Worm (Caenorhabditis elegans) whole organism, L1 larva: ENCODE results near the gene W07G1.7.

Experiments used
- C34B4.2 ChIP-seq: sonication (generic microtip); optimal IDR thresholded peaks from 2 replicates; lab custom pipeline; 2017; ENCODE audit warnings: mild to moderate bottlenecking, missing genetic modification characterization, missing compliant biosample characterization
- Y116A8C.19 ChIP-seq: sonication (generic microtip); optimal IDR thresholded peaks from 2 replicates; lab custom pipeline; 2016; ENCODE audit warnings: missing compliant biosample characterization, missing genetic modification characterization, borderline replicate concordance
- ceh-63 ChIP-seq: fragments of 200-800 bp; sonication (Bioruptor generic); optimal IDR thresholded peaks from 2 replicates; lab custom pipeline; 2018; ENCODE audit warnings: mild to moderate bottlenecking, missing genetic modification characterization, missing compliant biosample characterization
- ceh-88 ChIP-seq: fragments of 200-800 bp; sonication (Bioruptor generic); IDR thresholded peaks from 2 replicates; pipeline ENCODE4 v1.3.6; 2022; ENCODE audit warnings: missing genetic modification characterization, missing compliant biosample characterization
- efl-1 ChIP-seq, 4 experiments: fragments of 150-350 bp; optimal IDR thresholded peaks in 3 of 4; peaks in 1 of 4; 1 replicate in 1 of 4; 2 replicates in 3 of 4; lab custom pipeline; 2014; ENCODE audit warnings: missing biosample characterization in 2 of 4, missing genetic modification characterization in 2 of 4, missing genetic modification reagents in 2 of 4
- efl-3 ChIP-seq: fragments of 200-800 bp; sonication (Bioruptor generic); optimal IDR thresholded peaks from 2 replicates; lab custom pipeline; 2018; ENCODE audit warnings: mild to moderate bottlenecking, missing genetic modification characterization, missing compliant biosample characterization
- elt-3 ChIP-seq, 6 experiments: fragments of 150-350 bp in 1 of 6; sonication (generic microtip); optimal IDR thresholded peaks; 2 replicates each; lab custom pipeline; 2017 to 2018; ENCODE audit warnings: missing biosample characterization in 6 of 6, missing genetic modification characterization in 6 of 6, inconsistent platforms in 1 of 6
- fkh-10 ChIP-seq: sonication (generic microtip); optimal IDR thresholded peaks from 2 replicates; lab custom pipeline; 2017; ENCODE audit warnings: missing biosample characterization, missing genetic modification reagents, missing genetic modification characterization
- fos-1 ChIP-seq: fragments of 150-350 bp; optimal IDR thresholded peaks from 2 replicates; lab custom pipeline; 2014; ENCODE audit warnings: missing biosample characterization, missing genetic modification characterization
- lin-13 ChIP-seq: fragments of 150-350 bp; optimal IDR thresholded peaks from 2 replicates; lab custom pipeline; 2014; ENCODE audit warnings: missing biosample characterization, missing genetic modification reagents, missing genetic modification characterization
- lsy-2 ChIP-seq, 2 experiments: fragments of 150-350 bp; optimal IDR thresholded peaks; 2 replicates each; lab custom pipeline; 2014; ENCODE audit warnings: missing biosample characterization in 2 of 2, missing genetic modification characterization in 2 of 2
- nhr-11 ChIP-seq: fragments of 150-350 bp; optimal IDR thresholded peaks from 2 replicates; lab custom pipeline; 2014; ENCODE audit warnings: missing biosample characterization, missing genetic modification characterization
- nhr-237 ChIP-seq: fragments of 150-350 bp; optimal IDR thresholded peaks from 2 replicates; lab custom pipeline; 2014; ENCODE audit warnings: missing biosample characterization, missing genetic modification characterization
- nhr-76 ChIP-seq: sonication (generic microtip); optimal IDR thresholded peaks from 2 replicates; lab custom pipeline; 2017; ENCODE audit warnings: missing biosample characterization, missing genetic modification characterization
- pqm-1 ChIP-seq: sonication (generic microtip); optimal IDR thresholded peaks from 3 replicates; lab custom pipeline; 2017; ENCODE audit warnings: missing biosample characterization, missing genetic modification characterization
- snu-23 ChIP-seq: sonication (generic microtip); optimal IDR thresholded peaks from 2 replicates; lab custom pipeline; 2016; ENCODE audit warnings: missing genetic modification characterization, missing compliant biosample characterization
- unc-130 ChIP-seq: fragments of 150-350 bp; optimal IDR thresholded peaks from 2 replicates; lab custom pipeline; 2017; ENCODE audit warnings: missing biosample characterization, missing genetic modification characterization, inconsistent platforms
- unc-86 ChIP-seq: sonication (generic microtip); optimal IDR thresholded peaks from 2 replicates; lab custom pipeline; 2016; ENCODE audit warnings: missing genetic modification characterization, missing compliant biosample characterization
- unc-98 ChIP-seq: fragments of 200-800 bp; sonication (Bioruptor generic); IDR thresholded peaks from 2 replicates; pipeline ENCODE4 v1.3.6; 2022; ENCODE audit warnings: missing genetic modification characterization, missing compliant biosample characterization
- vab-15 ChIP-seq: sonication (generic microtip); optimal IDR thresholded peaks from 2 replicates; lab custom pipeline; 2017; ENCODE audit warnings: missing genotype, mild to moderate bottlenecking, missing genetic modification characterization, missing compliant biosample characterization

W07G1.7 gene

DNA sequence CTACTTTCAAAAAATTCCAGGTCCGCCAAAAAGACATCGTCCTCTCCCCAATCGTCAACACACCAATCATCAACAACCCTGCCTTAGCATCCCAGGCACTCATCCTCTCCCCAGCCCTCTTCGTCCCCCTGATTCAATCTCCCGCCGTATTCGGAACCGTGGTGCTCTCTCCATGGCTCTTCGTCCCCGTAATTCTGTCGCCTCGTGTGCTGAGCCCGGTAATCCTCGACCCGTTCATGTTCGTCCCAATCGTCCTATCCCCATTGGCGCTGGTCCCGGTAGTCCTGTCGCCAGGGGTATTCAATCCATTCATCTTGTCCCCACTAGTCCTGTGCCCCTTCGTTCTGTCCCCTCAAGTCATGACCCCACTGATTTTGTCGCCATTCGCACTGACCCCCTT lies 47.0 kb downstream of the W07G1.7 start:
- no peak for TF ChIP-seq lsy-2 (tag; optimal IDR thresholded peaks at IDR 0.05; lab: Kevin White, UChicago)
- TF ChIP-seq efl-1 (optimal IDR thresholded peaks at IDR 0.05; lab: Kevin White, UChicago) = no peak
- TF ChIP-seq efl-1 (GFP tag; optimal IDR thresholded peaks at IDR 0.05 in 1 of 2; lab: Kevin White, UChicago) = peak in 1 of 2 experiments; percentile 84
- TF ChIP-seq fkh-10 (GFP tag; lab: Kevin White, UChicago) = no peak
- TF ChIP-seq ceh-63 (GFP tag; lab: Kevin White, UChicago) = no peak
- TF ChIP-seq ceh-88 (GFP tag; lab: Robert Waterston, UW) = no peak

DNA sequence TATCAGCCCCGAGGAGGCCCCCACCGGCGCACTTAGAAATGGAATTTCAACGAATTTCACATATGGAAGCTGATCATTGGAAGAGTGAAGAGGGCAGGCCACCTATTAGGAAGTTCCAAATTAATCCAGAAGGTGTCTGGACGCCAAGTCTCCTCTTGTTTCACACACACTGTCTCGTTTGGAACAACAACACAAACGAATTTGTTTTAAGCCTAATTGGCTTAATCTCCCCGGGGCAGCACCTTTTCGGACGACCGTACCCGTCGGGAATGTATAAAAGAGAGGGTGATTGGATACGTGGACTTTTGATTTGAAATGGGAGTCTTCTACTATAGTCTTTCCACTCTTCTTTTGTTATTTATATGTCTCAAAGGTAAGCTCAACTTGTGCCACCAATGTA lies 50.1 kb downstream of the W07G1.7 start, which contains the start of gene mltn-3:
TSS of gene mltn-3 (plus strand) at position 301 of the 400 bp plus-strand sequence.
- no peak for TF ChIP-seq efl-3 (GFP tag; lab: Kevin White, UChicago)
- TF ChIP-seq snu-23 (GFP tag; lab: Kevin White, UChicago) = no peak
- no peak for TF ChIP-seq nhr-237 (tag; lab: Kevin White, UChicago)
- TF ChIP-seq nhr-11 (tag; lab: Kevin White, UChicago) = no peak
- no peak for TF ChIP-seq unc-86 (tag; lab: Kevin White, UChicago)
- TF ChIP-seq unc-130 (tag; lab: Kevin White, UChicago) = no peak
- TF ChIP-seq Y116A8C.19 (tag; lab: Kevin White, UChicago) = no peak
- TF ChIP-seq elt-3 (tag; optimal IDR thresholded peaks at IDR 0.05; lab: Kevin White, UChicago) = no peak
- TF ChIP-seq vab-15 (tag; lab: Kevin White, UChicago) = no peak
- no peak for TF ChIP-seq nhr-76 (tag; lab: Kevin White, UChicago)
- no peak for TF ChIP-seq unc-98 (GFP tag; lab: Robert Waterston, UW)
- no peak for TF ChIP-seq C34B4.2 (tag; lab: Kevin White, UChicago)
- TF ChIP-seq lin-13 (GFP tag; lab: Kevin White, UChicago) = no peak
- TF ChIP-seq pqm-1 (tag; lab: Kevin White, UChicago) = no peak
- no peak for TF ChIP-seq fos-1
